Fruit fly (Drosophila melanogaster) whole organism, prepupa: ENCODE results near the gene CG32563.

ENCODE experiments used
- Blimp-1 ChIP-seq: fragments of 200-800 bp; sonication (Bioruptor generic); optimal IDR thresholded peaks from 3 replicates; lab custom pipeline; 2017; ENCODE audit warnings: missing biosample characterization, missing genetic modification characterization, mild to moderate bottlenecking, moderate library complexity, missing genetic modification reagents
- CG10631 ChIP-seq: fragments of 200-800 bp; sonication (Bioruptor generic); optimal IDR thresholded peaks from 2 replicates; lab custom pipeline; 2016; ENCODE audit warnings: missing biosample characterization, missing genetic modification characterization
- CG10669 ChIP-seq: fragments of 200-800 bp; sonication (Bioruptor generic); optimal IDR thresholded peaks from 3 replicates; lab custom pipeline; 2018; ENCODE audit warnings: missing biosample characterization, mild to moderate bottlenecking, missing genetic modification characterization, moderate library complexity
- CG11294 ChIP-seq: fragments of 200-800 bp; sonication (Bioruptor generic); IDR thresholded peaks from 2 replicates; pipeline ENCODE4 v1.3.6; 2022; ENCODE audit warnings: missing biosample characterization, missing genetic modification characterization
- CG11762 ChIP-seq: fragments of 200-800 bp; sonication (Bioruptor generic); optimal IDR thresholded peaks from 3 replicates; lab custom pipeline; 2016; ENCODE audit warnings: missing biosample characterization, missing genetic modification characterization; ENCODE audit not compliant: insufficient read depth
- CG11902 ChIP-seq: fragments of 200-800 bp; sonication (Bioruptor generic); optimal IDR thresholded peaks from 3 replicates; lab custom pipeline; 2016; ENCODE audit warnings: missing biosample characterization, missing genetic modification characterization
- CG15336 ChIP-seq: fragments of 200-800 bp; sonication (Bioruptor generic); IDR thresholded peaks from 2 replicates; pipeline ENCODE4 v1.3.6; 2022; ENCODE audit warnings: missing biosample characterization, missing genetic modification characterization
- CG1621 ChIP-seq: fragments of 200-800 bp; sonication (Bioruptor generic); optimal IDR thresholded peaks from 3 replicates; lab custom pipeline; 2018; ENCODE audit warnings: missing biosample characterization, mild to moderate bottlenecking, missing genetic modification characterization
- CG16779 ChIP-seq: fragments of 200-800 bp; sonication (Bioruptor generic); optimal IDR thresholded peaks from 3 replicates; lab custom pipeline; 2017; ENCODE audit warnings: missing biosample characterization, mild to moderate bottlenecking, missing genetic modification characterization
- CG31627 ChIP-seq: fragments of 200-800 bp; sonication (Bioruptor generic); optimal IDR thresholded peaks from 3 replicates; lab custom pipeline; 2016; ENCODE audit warnings: missing biosample characterization, missing genetic modification characterization
- CG32006 ChIP-seq: fragments of 200-800 bp; sonication (Bioruptor generic); optimal IDR thresholded peaks from 3 replicates; lab custom pipeline; 2017; ENCODE audit warnings: missing biosample characterization, mild to moderate bottlenecking, missing genetic modification characterization
- CG3919 ChIP-seq: fragments of 200-800 bp; sonication (Bioruptor generic); optimal IDR thresholded peaks from 3 replicates; lab custom pipeline; 2016; ENCODE audit warnings: missing biosample characterization, missing genetic modification characterization
- CG6163 ChIP-seq: fragments of 200-800 bp; sonication (Bioruptor generic); IDR thresholded peaks from 3 replicates; pipeline ENCODE4 v1.3.6; 2022; ENCODE audit warnings: missing biosample characterization, missing genetic modification characterization
- CG6276 ChIP-seq: fragments of 200-800 bp; sonication (Bioruptor generic); optimal IDR thresholded peaks from 2 replicates; lab custom pipeline; 2017; ENCODE audit warnings: missing biosample characterization, mild to moderate bottlenecking, missing genetic modification characterization
- CG6792 ChIP-seq: fragments of 200-800 bp; sonication (Bioruptor generic); optimal IDR thresholded peaks from 3 replicates; lab custom pipeline; 2016; ENCODE audit warnings: missing biosample characterization, missing genetic modification characterization
- CG6808 ChIP-seq: fragments of 200-800 bp; sonication (Bioruptor generic); optimal IDR thresholded peaks from 3 replicates; lab custom pipeline; 2017; ENCODE audit warnings: missing biosample characterization, missing genetic modification characterization, mild to moderate bottlenecking, moderate library complexity, missing genetic modification reagents
- CG7368 ChIP-seq: fragments of 200-800 bp; sonication (Bioruptor generic); optimal IDR thresholded peaks from 3 replicates; lab custom pipeline; 2016; ENCODE audit warnings: missing biosample characterization, missing genetic modification characterization
- CG9139 ChIP-seq: fragments of 200-800 bp; sonication (Bioruptor generic); optimal IDR thresholded peaks from 3 replicates; lab custom pipeline; 2017; ENCODE audit warnings: missing biosample characterization, mild to moderate bottlenecking, missing genetic modification characterization
- Eip75B ChIP-seq: fragments of 200-800 bp; sonication (Bioruptor generic); optimal IDR thresholded peaks from 3 replicates; lab custom pipeline; 2016; ENCODE audit warnings: missing biosample characterization, missing genetic modification characterization
- Eip78C ChIP-seq: fragments of 200-800 bp; sonication (Bioruptor generic); peaks from one replicate; lab custom pipeline; 2016; ENCODE audit warnings: missing biosample characterization, missing genetic modification characterization
- Eip93F ChIP-seq: fragments of 200-800 bp; sonication (Bioruptor generic); optimal IDR thresholded peaks from 2 replicates; lab custom pipeline; 2016; ENCODE audit warnings: missing biosample characterization, mild to moderate bottlenecking, missing genetic modification characterization
- Ets21C ChIP-seq: fragments of 200-800 bp; sonication (Bioruptor generic); optimal IDR thresholded peaks from 3 replicates; lab custom pipeline; 2016; ENCODE audit warnings: missing biosample characterization, missing genetic modification characterization
- Gug ChIP-seq: fragments of 200-800 bp; sonication (Bioruptor generic); IDR thresholded peaks from 2 replicates; pipeline ENCODE4 v1.3.6; 2022; ENCODE audit warnings: missing biosample characterization, missing genetic modification characterization
- Hr39 ChIP-seq: fragments of 200-800 bp; sonication (Bioruptor generic); optimal IDR thresholded peaks from 2 replicates; lab custom pipeline; 2016; ENCODE audit warnings: missing biosample characterization, missing genetic modification characterization
- Hr4 ChIP-seq: fragments of 200-800 bp; sonication (Bioruptor generic); optimal IDR thresholded peaks from 3 replicates; lab custom pipeline; 2016; ENCODE audit warnings: missing biosample characterization, missing genetic modification characterization
- Lpt ChIP-seq: fragments of 200-800 bp; sonication (Bioruptor generic); optimal IDR thresholded peaks from 3 replicates; lab custom pipeline; 2016; ENCODE audit warnings: missing biosample characterization, missing genetic modification characterization
- Met ChIP-seq: fragments of 200-800 bp; sonication (Bioruptor generic); optimal IDR thresholded peaks from 3 replicates; lab custom pipeline; 2016; ENCODE audit warnings: missing biosample characterization, missing genetic modification characterization
- OdsH ChIP-seq: fragments of 200-800 bp; sonication (Bioruptor generic); optimal IDR thresholded peaks from 3 replicates; lab custom pipeline; 2016; ENCODE audit warnings: missing biosample characterization, missing genetic modification characterization
- Smox ChIP-seq: fragments of 200-800 bp; sonication (Bioruptor generic); optimal IDR thresholded peaks from 3 replicates; lab custom pipeline; 2016; ENCODE audit warnings: missing biosample characterization, missing genetic modification characterization
- Sox14 ChIP-seq: fragments of 200-800 bp; sonication (Bioruptor generic); optimal IDR thresholded peaks from 3 replicates; lab custom pipeline; 2016; ENCODE audit warnings: missing biosample characterization, missing genetic modification characterization
- Sox15 ChIP-seq: fragments of 200-800 bp; sonication (Bioruptor generic); optimal IDR thresholded peaks from 3 replicates; lab custom pipeline; 2016; ENCODE audit warnings: missing biosample characterization, missing genetic modification characterization
- achi ChIP-seq: fragments of 200-800 bp; sonication (Bioruptor generic); optimal IDR thresholded peaks from 3 replicates; lab custom pipeline; 2016; ENCODE audit warnings: missing biosample characterization, missing genetic modification characterization
- acj6 ChIP-seq: fragments of 200-800 bp; sonication (Bioruptor generic); optimal IDR thresholded peaks from 3 replicates; lab custom pipeline; 2016; ENCODE audit warnings: missing biosample characterization, missing genetic modification characterization
- cyc ChIP-seq: fragments of 200-800 bp; sonication (Bioruptor generic); optimal IDR thresholded peaks from 3 replicates; lab custom pipeline; 2016; ENCODE audit warnings: missing biosample characterization, missing genetic modification characterization
- dac ChIP-seq: fragments of 200-800 bp; sonication (Bioruptor generic); optimal IDR thresholded peaks from 2 replicates; lab custom pipeline; 2017; ENCODE audit warnings: missing biosample characterization, mild to moderate bottlenecking, missing genetic modification characterization
- esn ChIP-seq: fragments of 200-800 bp; sonication (Bioruptor generic); optimal IDR thresholded peaks from 2 replicates; lab custom pipeline; 2016; ENCODE audit warnings: missing biosample characterization, mild to moderate bottlenecking, missing genetic modification characterization, moderate library complexity
- fd59A ChIP-seq: fragments of 200-800 bp; sonication (Bioruptor generic); optimal IDR thresholded peaks from 2 replicates; lab custom pipeline; 2017; ENCODE audit warnings: missing biosample characterization, mild to moderate bottlenecking, missing genetic modification characterization, missing genetic modification reagents
- fd85E ChIP-seq: fragments of 200-800 bp; sonication (Bioruptor generic); optimal IDR thresholded peaks from 3 replicates; lab custom pipeline; 2016; ENCODE audit warnings: missing biosample characterization, missing genetic modification characterization
- fkh ChIP-seq: fragments of 200-800 bp; sonication (Bioruptor generic); optimal IDR thresholded peaks from 3 replicates; lab custom pipeline; 2017; ENCODE audit warnings: missing biosample characterization, mild to moderate bottlenecking, missing genetic modification characterization, moderate library complexity
- net ChIP-seq: fragments of 200-800 bp; sonication (Bioruptor generic); optimal IDR thresholded peaks from 3 replicates; lab custom pipeline; 2016; ENCODE audit warnings: missing biosample characterization, missing genetic modification characterization
- pdm3 ChIP-seq: fragments of 200-800 bp; sonication (Bioruptor generic); optimal IDR thresholded peaks from 3 replicates; lab custom pipeline; 2016; ENCODE audit warnings: missing biosample characterization, missing genetic modification characterization
- salr ChIP-seq, 2 experiments: fragments of 200-800 bp; sonication (Bioruptor generic); optimal IDR thresholded peaks; 3 replicates each; lab custom pipeline; 2016 to 2018; ENCODE audit warnings: missing biosample characterization in 2 of 2, missing genetic modification characterization in 2 of 2, mild to moderate bottlenecking in 1 of 2
- spab ChIP-seq: fragments of 200-800 bp; sonication (Bioruptor generic); optimal IDR thresholded peaks from 2 replicates; lab custom pipeline; 2017; ENCODE audit warnings: missing biosample characterization, mild to moderate bottlenecking, missing genetic modification characterization, missing genetic modification reagents
- ss ChIP-seq, 2 experiments: fragments of 200-800 bp; sonication (Bioruptor generic); optimal IDR thresholded peaks; 2 replicates in 1 of 2; 3 replicates in 1 of 2; lab custom pipeline; 2017 to 2018; ENCODE audit warnings: mild to moderate bottlenecking in 2 of 2, missing biosample characterization in 2 of 2, missing genetic modification characterization in 2 of 2, moderate library complexity in 1 of 2
- svp ChIP-seq: fragments of 200-800 bp; sonication (Bioruptor generic); peaks from one replicate; lab custom pipeline; 2016; ENCODE audit warnings: missing biosample characterization, missing genetic modification characterization
- topi ChIP-seq: fragments of 200-800 bp; sonication (Bioruptor generic); optimal IDR thresholded peaks from 3 replicates; lab custom pipeline; 2016; ENCODE audit warnings: missing biosample characterization, missing genetic modification characterization
- vri ChIP-seq: fragments of 200-800 bp; sonication (Bioruptor generic); optimal IDR thresholded peaks from 3 replicates; lab custom pipeline; 2016; ENCODE audit warnings: missing biosample characterization, mild to moderate bottlenecking, missing genetic modification characterization

Gene CG32563

DNA sequence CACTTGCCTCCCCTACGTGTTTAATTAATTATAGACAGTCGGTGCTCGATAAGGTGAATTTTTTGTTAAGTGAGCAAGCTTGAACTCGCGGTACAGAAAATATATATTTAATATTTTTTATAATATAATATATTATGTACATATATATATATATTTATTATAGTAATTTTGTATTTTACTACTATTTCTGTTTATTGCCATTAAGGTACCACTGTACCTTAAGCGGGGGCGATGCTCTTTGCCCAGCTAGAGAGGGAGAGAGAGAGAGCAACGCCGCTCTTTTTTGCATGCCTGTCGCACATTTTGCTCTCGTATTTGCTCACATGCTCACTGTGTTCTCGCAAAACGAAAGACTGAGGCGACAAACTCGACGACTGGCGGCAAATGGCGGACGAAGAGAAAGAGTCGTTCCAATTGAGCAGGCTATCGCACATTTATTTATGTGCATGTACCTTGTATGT is 37.7 kb upstream of the CG32563 start (continued):
- TF ChIP-seq svp (GFP tag; lab: Kevin White, UChicago) = no peak
- TF ChIP-seq CG1621 = peak; percentile 28
- TF ChIP-seq CG11902 (GFP tag; lab: Kevin White, UChicago) = peak; percentile 16
- peak; percentile 76 for TF ChIP-seq achi (GFP tag; lab: Kevin White, UChicago)
- TF ChIP-seq salr (GFP tag; optimal IDR thresholded peaks at IDR 0.05; lab: Kevin White, UChicago) = peak; percentile 5 to 51
- peak; percentile 65 for TF ChIP-seq CG10669 (GFP tag; lab: Kevin White, UChicago)
- TF ChIP-seq CG6276 (GFP tag; lab: Kevin White, UChicago) = peak; percentile 84
- peak; percentile 54 for TF ChIP-seq OdsH
- no peak for TF ChIP-seq Ets21C (GFP tag; lab: Kevin White, UChicago)
- TF ChIP-seq CG31627 (GFP tag; lab: Kevin White, UChicago) = no peak
- peak; percentile 59 for TF ChIP-seq CG3919 (GFP tag; lab: Kevin White, UChicago)
- TF ChIP-seq dac = peak; percentile 51
- peak; percentile 49 for TF ChIP-seq spab
- peak; percentile 47 for TF ChIP-seq fd85E (GFP tag; lab: Kevin White, UChicago)
- TF ChIP-seq CG11762 = no peak
- TF ChIP-seq CG11294 (GFP tag; lab: Robert Waterston, UW) = peak; percentile 57
- peak; percentile 18 for TF ChIP-seq Lpt (GFP tag; lab: Kevin White, UChicago)
- peak; percentile 70 to 77 for TF ChIP-seq ss (GFP tag; optimal IDR thresholded peaks at IDR 0.05; lab: Kevin White, UChicago)
- TF ChIP-seq Gug (GFP tag; lab: Robert Waterston, UW) = peak; percentile 65

DNA sequence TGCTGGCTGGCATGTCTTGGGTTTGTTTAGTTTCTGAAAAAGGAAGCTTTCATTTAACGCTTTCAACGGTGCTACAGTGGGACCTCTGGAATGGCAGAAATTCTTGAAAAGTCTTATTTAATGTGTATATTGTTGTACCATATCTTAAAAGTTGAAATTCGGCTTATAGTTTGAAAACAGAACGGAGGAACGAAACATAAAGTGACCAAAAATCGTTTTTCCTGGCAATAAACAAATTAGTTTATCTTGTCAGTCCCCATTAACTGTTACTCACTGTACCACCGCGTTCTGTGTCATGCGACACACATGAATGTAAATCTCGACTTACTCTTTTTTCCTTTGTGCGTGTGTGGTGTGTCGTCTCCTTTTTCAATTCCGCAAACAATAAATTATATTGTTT is 36.1 kb upstream of the CG32563 start:
- TF ChIP-seq CG10631 (GFP tag; lab: Kevin White, UChicago) (peak; percentile 28), net (GFP tag; lab: Kevin White, UChicago) (peak; percentile 11), Blimp-1 (GFP tag; lab: Kevin White, UChicago) (peak; percentile 0), CG11902 (GFP tag; lab: Kevin White, UChicago) (peak; percentile 5), CG7368 (GFP tag; lab: Kevin White, UChicago) (no peak), Smox (peak; percentile 64), CG1621 (no peak), CG3919 (GFP tag; lab: Kevin White, UChicago) (peak; percentile 19), salr (GFP tag; optimal IDR thresholded peaks at IDR 0.05; lab: Kevin White, UChicago) (no peak), topi (GFP tag; lab: Kevin White, UChicago) (peak; percentile 73), CG15336 (GFP tag; lab: Robert Waterston, UW) (no peak), fd85E (GFP tag; lab: Kevin White, UChicago) (no peak), spab (peak; percentile 1), fkh (GFP tag; lab: Kevin White, UChicago) (no peak), fd59A (GFP tag; lab: Kevin White, UChicago) (no peak), CG10669 (GFP tag; lab: Kevin White, UChicago) (no peak), CG6163 (GFP tag; lab: Robert Waterston, UW) (peak; percentile 11; the same call in 1 of the 3 replicates), esn (GFP tag; lab: Kevin White, UChicago) (peak; percentile 68), Sox14 (peak; percentile 41), svp (GFP tag; lab: Kevin White, UChicago) (peak; percentile 81), CG16779 (no peak), Hr4 (GFP tag; lab: Kevin White, UChicago) (no peak), acj6 (peak; percentile 34), CG6792 (GFP tag; lab: Kevin White, UChicago) (peak; percentile 43), achi (GFP tag; lab: Kevin White, UChicago) (peak; percentile 32), CG9139 (GFP tag; lab: Kevin White, UChicago) (peak; percentile 24), pdm3 (peak; percentile 44), OdsH (peak; percentile 17), Lpt (GFP tag; lab: Kevin White, UChicago) (no peak), Eip93F (no peak), Hr39 (GFP tag; lab: Kevin White, UChicago) (peak; percentile 75), CG31627 (GFP tag; lab: Kevin White, UChicago) (peak; percentile 70), Ets21C (GFP tag; lab: Kevin White, UChicago) (peak; percentile 46), CG11294 (GFP tag; lab: Robert Waterston, UW) (no peak), CG11762 (no peak), ss (GFP tag; optimal IDR thresholded peaks at IDR 0.05; lab: Kevin White, UChicago) (peak in 1 of 2 experiments; percentile 27), cyc (GFP tag; lab: Kevin White, UChicago) (peak; percentile 69), CG32006 (GFP tag; lab: Kevin White, UChicago) (no peak), Eip75B (GFP tag; lab: Kevin White, UChicago) (peak; percentile 37), CG6808 (GFP tag; lab: Kevin White, UChicago) (peak; percentile 33), Gug (GFP tag; lab: Robert Waterston, UW) (no peak), vri (GFP tag; lab: Kevin White, UChicago) (no peak), Met (peak; percentile 69), Sox15 (GFP tag; lab: Kevin White, UChicago) (peak; percentile 3), Eip78C (peak; percentile 76)
